Fruit fly (Drosophila melanogaster) whole organism, wandering third instar larva: Measurements from ENCODE around the gene ems.

Experiments
- CG9705 ChIP-seq: fragments of 200-800 bp; sonication (Bioruptor generic); optimal IDR thresholded peaks from 2 replicates; lab custom pipeline; 2018; ENCODE audit warnings: missing biosample characterization, mild to moderate bottlenecking, missing genetic modification characterization
- Dfd ChIP-seq: fragments of >200 bp; optimal IDR thresholded peaks from 2 replicates; lab custom pipeline; 2017; ENCODE audit warnings: missing biosample characterization, missing genetic modification characterization
- Hr78 ChIP-seq: fragments of >200 bp; optimal IDR thresholded peaks from 2 replicates; lab custom pipeline; 2017; ENCODE audit warnings: missing biosample characterization, missing genetic modification characterization
- Vsx2 ChIP-seq: fragments of 200-300, 225-300 bp; sonication (Bioruptor generic); optimal IDR thresholded peaks from 2 replicates; lab custom pipeline; 2018; ENCODE audit warnings: missing biosample characterization, missing genetic modification characterization; ENCODE audit not compliant: partially characterized antibody
- br ChIP-seq: fragments of 200-800 bp; sonication (Bioruptor generic); optimal IDR thresholded peaks from 2 replicates; lab custom pipeline; 2016; ENCODE audit warnings: missing biosample characterization, missing genetic modification characterization
- brk ChIP-seq: fragments of 200-800 bp; sonication (Bioruptor generic); optimal IDR thresholded peaks from 2 replicates; lab custom pipeline; 2016; ENCODE audit warnings: missing biosample characterization, mild to moderate bottlenecking, missing genetic modification characterization
- ey ChIP-seq: fragments of 200-800 bp; sonication (Bioruptor generic); optimal IDR thresholded peaks from 2 replicates; lab custom pipeline; 2016; ENCODE audit warnings: missing biosample characterization, missing genetic modification characterization
- h ChIP-seq: fragments of 200-800 bp; sonication (Bioruptor generic); optimal IDR thresholded peaks from 3 replicates; lab custom pipeline; 2016; ENCODE audit warnings: missing biosample characterization, mild to moderate bottlenecking, missing genetic modification characterization
- pan ChIP-seq: fragments of >200 bp; optimal IDR thresholded peaks from 2 replicates; lab custom pipeline; 2017
- psq ChIP-seq: fragments of 200-800 bp; sonication (Bioruptor generic); optimal IDR thresholded peaks from 3 replicates; lab custom pipeline; 2017; ENCODE audit warnings: missing biosample characterization, mild to moderate bottlenecking, missing genetic modification characterization, moderate library complexity
- sage ChIP-seq: fragments of 200-800 bp; sonication (Bioruptor generic); optimal IDR thresholded peaks from 2 replicates; lab custom pipeline; 2016; ENCODE audit warnings: missing biosample characterization, mild to moderate bottlenecking, missing genetic modification characterization
- sv ChIP-seq: fragments of 200-800 bp; sonication (Bioruptor generic); optimal IDR thresholded peaks from 3 replicates; lab custom pipeline; 2016; ENCODE audit warnings: missing biosample characterization, missing genetic modification characterization
- usp ChIP-seq: fragments of >200 bp; optimal IDR thresholded peaks from 2 replicates; lab custom pipeline; 2017; ENCODE audit warnings: missing biosample characterization, missing genetic modification characterization

dm6 chr3R:13888332-13888731 is 13.3 kb upstream of the ems start:
- TF ChIP-seq Vsx2 (GFP tag; lab: Kevin White, UChicago) (no peak), h (GFP tag; lab: Kevin White, UChicago) (no peak), usp (no peak), sv (no peak), pan (lab: Kevin White, UChicago) (no peak), Hr78 (GFP tag; lab: Kevin White, UChicago) (no peak), CG9705 (GFP tag; lab: Kevin White, UChicago) (no peak), br (GFP tag; lab: Kevin White, UChicago) (no peak), brk (GFP tag; lab: Kevin White, UChicago) (no peak), psq (GFP tag; lab: Kevin White, UChicago) (no peak), Dfd (GFP tag; lab: Kevin White, UChicago) (no peak), sage (GFP tag; lab: Kevin White, UChicago) (no peak), ey (GFP tag; lab: Kevin White, UChicago) (no peak)
